Worm (Caenorhabditis elegans): ENCODE results near the gene ccch-5.
A peak's percentile ranks its signal among the peaks of the same experiment; 100 is the strongest.

Gene ccch-5

DNA sequence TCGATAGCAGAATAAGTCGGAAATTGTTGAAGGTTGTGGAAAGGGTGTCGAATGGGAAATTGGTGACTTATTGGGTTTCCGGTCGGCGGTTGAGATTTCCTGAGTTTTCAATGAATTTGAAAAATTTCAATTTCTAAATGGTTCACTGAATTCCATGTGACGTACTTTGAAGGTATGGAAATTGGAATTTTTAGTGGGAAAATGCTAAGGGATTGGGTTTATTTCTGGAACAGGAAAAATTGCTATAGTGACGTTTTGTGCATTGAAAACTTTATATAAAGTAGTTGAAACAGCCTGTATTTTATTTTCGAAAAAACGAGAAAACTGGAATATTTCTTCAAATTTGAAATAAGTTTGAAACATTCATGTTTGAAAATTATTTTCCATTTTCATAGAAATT, 9.8 kb upstream of the ccch-5 start, which contains the start of gene pnc-2:
Gene pnc-2 (minus strand): TSS at position 101 of the 400 bp plus-strand sequence.
- TF ChIP-seq F37D6.2 (tag; optimal IDR thresholded peaks at IDR 0.05): no peak
- no peak for TF ChIP-seq R02D3.7 (tag; optimal IDR thresholded peaks at IDR 0.05)
- TF ChIP-seq rbr-2 (tag; optimal IDR thresholded peaks at IDR 0.05): no peak
- TF ChIP-seq T20F7.1 (GFP tag; optimal IDR thresholded peaks at IDR 0.05): no peak
- no peak for TF ChIP-seq mdt-29 (GFP tag; IDR thresholded peaks at IDR 0.05)
- TF ChIP-seq ztf-7 (tag; optimal IDR thresholded peaks at IDR 0.05): no peak
- TF ChIP-seq nhr-76 (tag; optimal IDR thresholded peaks at IDR 0.05): no peak
- no peak for TF ChIP-seq daf-8 (GFP tag; IDR thresholded peaks at IDR 0.05)
- TF ChIP-seq unc-62 (GFP tag; optimal IDR thresholded peaks at IDR 0.05 in 1 of 2): no peak
- no peak for TF ChIP-seq unc-62 (tag; optimal IDR thresholded peaks at IDR 0.05)
- no peak for TF ChIP-seq lin-15B (tag; optimal IDR thresholded peaks at IDR 0.05)
- no peak for TF ChIP-seq php-3 (GFP tag; IDR thresholded peaks at IDR 0.05)
- TF ChIP-seq madf-5 (GFP tag; IDR thresholded peaks at IDR 0.05): no peak
- no peak for TF ChIP-seq dmd-8 (GFP tag; IDR thresholded peaks at IDR 0.05)

DNA sequence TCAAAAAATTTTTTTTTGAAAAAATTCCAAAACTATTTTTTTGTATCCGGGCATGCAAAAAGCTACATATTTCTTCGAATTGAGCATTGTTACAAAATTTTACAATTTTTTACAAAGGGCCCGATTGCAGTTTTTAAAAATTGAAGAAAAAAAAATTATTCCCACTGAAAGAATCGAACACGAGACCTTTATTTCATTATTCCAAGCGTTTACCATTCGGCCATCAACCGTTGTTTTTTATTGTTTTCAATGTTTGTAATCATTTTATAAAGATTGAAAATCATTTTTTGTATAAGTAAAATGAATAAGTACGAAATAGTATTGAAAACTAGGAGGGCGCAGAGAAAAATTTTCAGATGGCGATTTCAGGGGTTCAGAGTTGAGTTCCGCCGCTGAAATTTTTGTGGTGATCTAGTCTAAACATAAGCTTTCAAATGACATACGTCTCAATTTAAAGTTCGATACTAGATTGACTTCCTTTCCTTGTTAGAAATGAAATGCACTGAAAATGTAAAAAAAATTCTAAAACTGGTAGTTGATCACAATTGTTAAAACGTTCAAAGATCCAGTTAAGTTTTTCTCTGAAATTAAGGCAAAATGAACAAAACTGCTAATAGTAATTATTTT, 8.2 kb upstream of the ccch-5 start:
- TF ChIP-seq snpc-1.2 (GFP tag; IDR thresholded peaks at IDR 0.05): peak; percentile 95

ce11 chrIV:14929421-14929820, 10.0 kb downstream of the ccch-5 start, which contains the start of gene Y57G11C.28:
Gene Y57G11C.28, plus strand, starts transcription at chrIV:14929721.
- no peak for TF ChIP-seq F37D6.2 (tag; optimal IDR thresholded peaks at IDR 0.05)
- no peak for TF ChIP-seq lim-7 (GFP tag; IDR thresholded peaks at IDR 0.05)
- no peak for TF ChIP-seq nhr-76 (tag; optimal IDR thresholded peaks at IDR 0.05)
- TF ChIP-seq hmg-1.1 (GFP tag; IDR thresholded peaks at IDR 0.05): no peak
- no peak for TF ChIP-seq set-16 (GFP tag; IDR thresholded peaks at IDR 0.05)
- no peak for TF ChIP-seq ceh-32 (tag; optimal IDR thresholded peaks at IDR 0.05; ENCODE audit: poor library complexity)
- no peak for TF ChIP-seq ceh-62 (tag; optimal IDR thresholded peaks at IDR 0.05)
- no peak for TF ChIP-seq lin-13 (GFP tag; optimal IDR thresholded peaks at IDR 0.05)
- TF ChIP-seq snpc-4 (tag; optimal IDR thresholded peaks at IDR 0.05): no peak
- no peak for TF ChIP-seq egl-27 (tag; optimal IDR thresholded peaks at IDR 0.05)
- no peak for TF ChIP-seq jun-1 (tag; optimal IDR thresholded peaks at IDR 0.05)
- no peak for TF ChIP-seq egl-43 (GFP tag; IDR thresholded peaks at IDR 0.05)
- TF ChIP-seq saeg-2 (GFP tag; IDR thresholded peaks at IDR 0.05): no peak
- TF ChIP-seq lsy-2 (tag; optimal IDR thresholded peaks at IDR 0.05): no peak
- no peak for TF ChIP-seq lir-3 (tag; optimal IDR thresholded peaks at IDR 0.05)

ce11 chrIV:14932640-14933039, 13.2 kb downstream of the ccch-5 start, which contains the start of gene Y57G11C.1131:
Gene Y57G11C.1131, plus strand, starts transcription at chrIV:14932972.
- no peak for TF ChIP-seq ces-1 (GFP tag; optimal IDR thresholded peaks at IDR 0.05)
- TF ChIP-seq F44E2.7 (GFP tag; IDR thresholded peaks at IDR 0.05): no peak
- no peak for TF ChIP-seq dpl-1 (GFP tag; optimal IDR thresholded peaks at IDR 0.05)
- TF ChIP-seq jun-1 (tag; optimal IDR thresholded peaks at IDR 0.05): no peak
- TF ChIP-seq snpc-1.2 (GFP tag; IDR thresholded peaks at IDR 0.05): peak; percentile 89
- TF ChIP-seq dve-1 (tag; optimal IDR thresholded peaks at IDR 0.05; ENCODE audit: insufficient read depth): no peak
- TF ChIP-seq aly-2 (tag; optimal IDR thresholded peaks at IDR 0.05): no peak
- no peak for TF ChIP-seq zip-2 (tag; optimal IDR thresholded peaks at IDR 0.05)
- no peak for TF ChIP-seq Y75B8A.6 (GFP tag; IDR thresholded peaks at IDR 0.05)
- TF ChIP-seq hif-1 (tag; optimal IDR thresholded peaks at IDR 0.05): no peak
- TF ChIP-seq madf-5 (GFP tag; IDR thresholded peaks at IDR 0.05): 0 out of 4 replicates have a peak, but pooled peaks of 1 of the 2 experiments have one; percentile 25
